Worm (Caenorhabditis elegans) whole organism, midembryonic: ENCODE data around the gene rab-7.

Experiments used
- T22C8.4 ChIP-seq: fragments of 200-800 bp; sonication (Bioruptor generic); IDR thresholded peaks from 2 replicates; pipeline ENCODE4 v1.3.6; 2022; ENCODE audit warnings: missing genetic modification characterization, missing compliant biosample characterization
- cog-1 ChIP-seq: sonication (generic microtip); optimal IDR thresholded peaks from 2 replicates; lab custom pipeline; 2016; ENCODE audit warnings: missing genetic modification characterization, missing compliant biosample characterization
- tab-1 ChIP-seq: fragments of 200-800 bp; sonication (Bioruptor generic); IDR thresholded peaks from 2 replicates; pipeline ENCODE4 v1.3.6; 2022; ENCODE audit warnings: missing genetic modification characterization, missing compliant biosample characterization

ce11 chrII:11966602-11967001 lies at the start of gene rab-7:
- no peak for TF ChIP-seq T22C8.4
- TF ChIP-seq cog-1, result no peak
- no peak for TF ChIP-seq tab-1 (GFP tag; lab: Robert Waterston, UW)
